Fruit fly (Drosophila melanogaster) whole organism, embryonic: Measurements from ENCODE around the gene CG7550.

Source experiments
- Antp ChIP-seq: fragments of 200-800 bp; sonication (Bioruptor generic); optimal IDR thresholded peaks from 3 replicates; lab custom pipeline; 2016; ENCODE audit warnings: missing biosample characterization, missing genetic modification characterization
- Awh ChIP-seq: fragments of 200-800 bp; sonication (Bioruptor generic); IDR thresholded peaks from 2 replicates; pipeline ENCODE4, ENCODE4 v1.3.6; 2022; ENCODE audit warnings: missing biosample characterization, missing genetic modification characterization
- CG10274 ChIP-seq: fragments of 200-800 bp; sonication (Bioruptor generic); optimal IDR thresholded peaks from 3 replicates; lab custom pipeline; 2017; ENCODE audit warnings: missing biosample characterization, mild to moderate bottlenecking, missing genetic modification characterization
- CG10431 ChIP-seq: fragments of 200-800 bp; sonication (Bioruptor generic); optimal IDR thresholded peaks from 3 replicates; lab custom pipeline; 2018; ENCODE audit warnings: missing biosample characterization, mild to moderate bottlenecking, missing genetic modification characterization
- CG11456 ChIP-seq: fragments of 200-800 bp; sonication (Bioruptor generic); IDR thresholded peaks from 3 replicates; pipeline ENCODE4 v1.3.6; 2022; ENCODE audit warnings: missing biosample characterization, missing genetic modification characterization
- CG12104 ChIP-seq: fragments of 200-800 bp; sonication (Bioruptor generic); optimal IDR thresholded peaks from 3 replicates; lab custom pipeline; 2016; ENCODE audit warnings: missing biosample characterization, missing genetic modification characterization
- CG12659 ChIP-seq: fragments of 200-800 bp; sonication (Bioruptor generic); optimal IDR thresholded peaks from 3 replicates; lab custom pipeline; 2017; ENCODE audit warnings: mild to moderate bottlenecking, missing biosample characterization, missing genetic modification reagents, missing genetic modification characterization
- CG13624 ChIP-seq: fragments of 200-800 bp; sonication (Bioruptor generic); optimal IDR thresholded peaks from 2 replicates; lab custom pipeline; 2016; ENCODE audit warnings: missing biosample characterization, missing genetic modification characterization
- CG13894 ChIP-seq: fragments of 200-800 bp; sonication (Bioruptor generic); optimal IDR thresholded peaks from 3 replicates; lab custom pipeline; 2018; ENCODE audit warnings: missing biosample characterization, mild to moderate bottlenecking, missing genetic modification characterization, moderate library complexity
- CG15514 ChIP-seq: fragments of 200-800 bp; sonication (Bioruptor generic); optimal IDR thresholded peaks from 3 replicates; lab custom pipeline; 2017; ENCODE audit warnings: missing biosample characterization, missing genetic modification characterization, mild to moderate bottlenecking, moderate library complexity, missing genetic modification reagents
- CG1647 ChIP-seq: fragments of 200-800 bp; sonication (Bioruptor generic); optimal IDR thresholded peaks from 3 replicates; lab custom pipeline; 2016; ENCODE audit warnings: missing biosample characterization, missing genetic modification characterization
- CG18262 ChIP-seq: fragments of 200-800 bp; optimal IDR thresholded peaks from 3 replicates; lab custom pipeline; 2019; ENCODE audit warnings: missing biosample characterization, mild to moderate bottlenecking, missing genetic modification characterization, moderate library complexity
- CG30020 ChIP-seq: fragments of 200-800 bp; optimal IDR thresholded peaks from 2 replicates; lab custom pipeline; 2019; ENCODE audit warnings: missing biosample characterization, mild to moderate bottlenecking, missing genetic modification characterization, moderate library complexity
- CG31224 ChIP-seq: fragments of 200-800 bp; sonication (Bioruptor generic); IDR thresholded peaks from 2 replicates; pipeline ENCODE4 v1.3.6; 2022; ENCODE audit warnings: missing biosample characterization, missing genetic modification characterization
- CG3281 ChIP-seq: fragments of 200-800 bp; sonication (Bioruptor generic); optimal IDR thresholded peaks from 3 replicates; lab custom pipeline; 2017; ENCODE audit warnings: missing biosample characterization, mild to moderate bottlenecking, missing genetic modification characterization
- CG3726 ChIP-seq: fragments of 200-800 bp; sonication (Bioruptor generic); IDR thresholded peaks from 3 replicates; pipeline ENCODE4, ENCODE4 v1.3.6; 2022; ENCODE audit warnings: missing biosample characterization, missing genetic modification characterization
- CG5245 ChIP-seq: fragments of 200-800 bp; sonication (Bioruptor generic); optimal IDR thresholded peaks from 3 replicates; lab custom pipeline; 2016; ENCODE audit warnings: missing biosample characterization, missing genetic modification characterization
- CG5953 ChIP-seq: fragments of 200-800 bp; sonication (Bioruptor generic); IDR thresholded peaks from 2 replicates; pipeline ENCODE4 v1.3.6; 2022; ENCODE audit warnings: missing biosample characterization, missing genetic modification characterization
- CG7372 ChIP-seq: fragments of 200-800 bp; sonication (Bioruptor generic); IDR thresholded peaks from 2 replicates; pipeline ENCODE4 v1.3.6; 2022; ENCODE audit warnings: missing biosample characterization, missing genetic modification characterization
- CG7987 ChIP-seq: fragments of 200-800 bp; sonication (Bioruptor generic); optimal IDR thresholded peaks from 2 replicates; lab custom pipeline; 2018; ENCODE audit warnings: missing biosample characterization, mild to moderate bottlenecking, missing genetic modification characterization, moderate library complexity
- CG9215 ChIP-seq: fragments of 200-800 bp; sonication (Bioruptor generic); IDR thresholded peaks from 2 replicates; pipeline ENCODE4 v1.3.6; 2022; ENCODE audit warnings: missing biosample characterization, missing genetic modification characterization
- CG9437 ChIP-seq: fragments of 200-800 bp; sonication (Bioruptor generic); optimal IDR thresholded peaks from 2 replicates; lab custom pipeline; 2018; ENCODE audit warnings: missing biosample characterization, mild to moderate bottlenecking, missing genetic modification characterization
- CG9609 ChIP-seq: fragments of 200-800 bp; sonication (Bioruptor generic); optimal IDR thresholded peaks from 3 replicates; lab custom pipeline; 2016; ENCODE audit warnings: missing biosample characterization, missing genetic modification characterization
- CG9876 ChIP-seq: fragments of 200-800 bp; sonication (Bioruptor generic); optimal IDR thresholded peaks from 2 replicates; lab custom pipeline; 2016; ENCODE audit warnings: missing biosample characterization, missing genetic modification characterization
- Deaf1 ChIP-seq: fragments of 200-800 bp; optimal IDR thresholded peaks from 3 replicates; lab custom pipeline; 2019; ENCODE audit warnings: missing biosample characterization, mild to moderate bottlenecking, missing genetic modification characterization, moderate library complexity
- Dip3 ChIP-seq: fragments of 200-800 bp; sonication (Bioruptor generic); optimal IDR thresholded peaks from 3 replicates; lab custom pipeline; 2016; ENCODE audit warnings: missing biosample characterization, missing genetic modification characterization
- Dp ChIP-seq: fragments of 200-800 bp; sonication (Bioruptor generic); optimal IDR thresholded peaks from 2 replicates; lab custom pipeline; 2018; ENCODE audit warnings: missing biosample characterization, mild to moderate bottlenecking, missing genetic modification characterization, moderate library complexity
- HLH54F ChIP-seq: fragments of 200-800 bp; sonication (Bioruptor generic); optimal IDR thresholded peaks from 3 replicates; lab custom pipeline; 2016; ENCODE audit warnings: missing biosample characterization, missing genetic modification characterization
- HmgZ ChIP-seq: fragments of 200-800 bp; sonication (Bioruptor generic); optimal IDR thresholded peaks from 2 replicates; lab custom pipeline; 2018; ENCODE audit warnings: missing biosample characterization, mild to moderate bottlenecking, missing genetic modification characterization
- Kr ChIP-seq: fragments of 200-800 bp; sonication (Bioruptor generic); optimal IDR thresholded peaks from 2 replicates; lab custom pipeline; 2017; ENCODE audit warnings: missing biosample characterization, mild to moderate bottlenecking, missing genetic modification characterization
- Lim3 ChIP-seq: fragments of 200-800 bp; sonication (Bioruptor generic); IDR thresholded peaks from 2 replicates; pipeline ENCODE4 v1.3.6; 2022; ENCODE audit warnings: missing biosample characterization, missing genetic modification characterization
- MBD-R2 ChIP-seq: fragments of 200-800 bp; sonication (Bioruptor generic); IDR thresholded peaks from 2 replicates; pipeline ENCODE4 v1.3.6; 2022; ENCODE audit warnings: missing biosample characterization, missing genetic modification characterization
- Poxn ChIP-seq: fragments of 200-800 bp; sonication (Bioruptor generic); IDR thresholded peaks from 2 replicates; pipeline ENCODE4 v1.3.6; 2022; ENCODE audit warnings: missing biosample characterization, missing genetic modification characterization
- Six4 ChIP-seq: fragments of 200-800 bp; sonication (Bioruptor generic); optimal IDR thresholded peaks from 2 replicates; lab custom pipeline; 2016; ENCODE audit warnings: missing biosample characterization, missing genetic modification characterization
- ab ChIP-seq: fragments of 200-800 bp; sonication (Bioruptor generic); optimal IDR thresholded peaks from 2 replicates; lab custom pipeline; 2016; ENCODE audit warnings: missing biosample characterization, missing genetic modification characterization
- bbx ChIP-seq: fragments of 200-800 bp; sonication (Bioruptor generic); IDR thresholded peaks from 2 replicates; pipeline ENCODE4 v1.3.6; 2022; ENCODE audit warnings: missing biosample characterization, missing genetic modification characterization; ENCODE audit not compliant: partially characterized antibody
- crc ChIP-seq: fragments of 200-800 bp; sonication (Bioruptor generic); optimal IDR thresholded peaks from 2 replicates; lab custom pipeline; 2016; ENCODE audit warnings: missing biosample characterization, missing genetic modification characterization
- da ChIP-seq: fragments of 200-800 bp; sonication (Bioruptor generic); optimal IDR thresholded peaks from 2 replicates; lab custom pipeline; 2016; ENCODE audit warnings: missing biosample characterization, missing genetic modification characterization
- dmrt99B ChIP-seq: fragments of 200-800 bp; sonication (Bioruptor generic); optimal IDR thresholded peaks from 2 replicates; lab custom pipeline; 2018; ENCODE audit warnings: missing biosample characterization, mild to moderate bottlenecking, missing genetic modification characterization, moderate library complexity
- fd96Cb ChIP-seq: fragments of 200-800 bp; sonication (Bioruptor generic); optimal IDR thresholded peaks from 2 replicates; lab custom pipeline; 2018; ENCODE audit warnings: missing biosample characterization, mild to moderate bottlenecking, missing genetic modification characterization, moderate library complexity
- ind ChIP-seq: fragments of 200-800 bp; sonication (Bioruptor generic); optimal IDR thresholded peaks from 3 replicates; lab custom pipeline; 2016; ENCODE audit warnings: missing biosample characterization, missing genetic modification characterization
- jigr1 ChIP-seq: fragments of 200-800 bp; sonication (Bioruptor generic); IDR thresholded peaks from 3 replicates; pipeline ENCODE4 v1.3.6; 2022; ENCODE audit warnings: missing biosample characterization, missing genetic modification characterization
- jumu ChIP-seq: fragments of 200-800 bp; sonication (Bioruptor generic); optimal IDR thresholded peaks from 3 replicates; lab custom pipeline; 2016; ENCODE audit warnings: missing biosample characterization, missing genetic modification characterization
- pb ChIP-seq: fragments of 200-800 bp; sonication (Bioruptor generic); optimal IDR thresholded peaks from 3 replicates; lab custom pipeline; 2016; ENCODE audit warnings: missing biosample characterization, missing genetic modification characterization
- repo ChIP-seq: fragments of 200-800 bp; sonication (Bioruptor generic); optimal IDR thresholded peaks from 2 replicates; lab custom pipeline; 2016; ENCODE audit warnings: missing biosample characterization, missing genetic modification characterization
- slp2 ChIP-seq: fragments of 200-800 bp; sonication (Bioruptor generic); optimal IDR thresholded peaks from 2 replicates; lab custom pipeline; 2016; ENCODE audit warnings: missing biosample characterization, missing genetic modification characterization
- sqz ChIP-seq: fragments of 200-800 bp; sonication (Bioruptor generic); optimal IDR thresholded peaks from 3 replicates; lab custom pipeline; 2018; ENCODE audit warnings: missing biosample characterization, mild to moderate bottlenecking, missing genetic modification characterization
- tio ChIP-seq: fragments of 200-800 bp; sonication (Bioruptor generic); optimal IDR thresholded peaks from 2 replicates; lab custom pipeline; 2017; ENCODE audit warnings: missing biosample characterization, missing genetic modification characterization, inconsistent platforms
- tll ChIP-seq, 2 experiments: fragments of 200-800 bp in 1 of 2; fragments of >200 bp in 1 of 2; sonication (Bioruptor generic) in 1 of 2; optimal IDR thresholded peaks; 2 replicates each; lab custom pipeline; 2017 to 2019; ENCODE audit warnings: missing biosample characterization in 2 of 2, missing genetic modification characterization in 2 of 2, mild to moderate bottlenecking in 1 of 2, moderate library complexity in 1 of 2
- trh ChIP-seq: fragments of 200-800 bp; sonication (Bioruptor generic); optimal IDR thresholded peaks from 2 replicates; lab custom pipeline; 2016; ENCODE audit warnings: missing biosample characterization, missing genetic modification characterization
- usp ChIP-seq: fragments of >200 bp; optimal IDR thresholded peaks from 2 replicates; lab custom pipeline; 2017; ENCODE audit warnings: missing biosample characterization, missing genetic modification characterization
- zfh1 ChIP-seq: fragments of 200-800 bp; sonication (Bioruptor generic); IDR thresholded peaks from 3 replicates; pipeline ENCODE4 v1.3.6; 2022; ENCODE audit warnings: missing biosample characterization, missing genetic modification characterization

Gene CG7550

DNA sequence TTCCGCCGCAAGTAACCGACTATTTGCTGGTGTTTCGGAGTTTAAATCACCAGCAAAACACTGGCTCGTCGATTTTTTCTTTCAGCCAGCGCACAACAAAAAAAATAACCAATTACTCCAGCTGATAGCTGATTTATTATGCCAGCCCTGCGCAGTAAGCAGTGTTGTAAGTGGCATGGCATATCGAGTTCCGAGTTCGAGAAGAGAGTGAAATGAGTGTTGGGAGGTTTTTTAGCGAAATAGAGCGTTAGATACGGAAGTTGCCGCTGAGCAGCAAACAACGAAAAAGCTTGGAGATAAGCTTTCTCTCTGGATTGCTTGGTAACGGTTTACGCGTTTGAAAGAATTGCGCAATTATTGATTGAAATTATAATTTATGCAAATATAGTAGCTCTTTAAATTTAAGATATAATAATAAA is 32.7 kb downstream of the CG7550 start, which contains the start of gene CG7565 (continued):
- TF ChIP-seq Lim3 (GFP tag; lab: Robert Waterston, UW) (no peak), MBD-R2 (GFP tag; lab: Robert Waterston, UW) (peak; percentile 74), Antp (GFP tag; lab: Kevin White, UChicago) (peak; percentile 45), Dip3 (peak; percentile 51), repo (GFP tag; lab: Kevin White, UChicago) (no peak), HmgZ (tag; lab: Kevin White, UChicago) (peak; percentile 70), pb (GFP tag; lab: Kevin White, UChicago) (no peak), Six4 (no peak), Poxn (no peak), Dp (GFP tag; lab: Kevin White, UChicago) (peak; percentile 38), ind (GFP tag; lab: Kevin White, UChicago) (peak; percentile 44), CG13624 (GFP tag; lab: Kevin White, UChicago) (peak; percentile 62), CG3726 (GFP tag; lab: Robert Waterston, UW) (no peak), CG5953 (GFP tag; lab: Robert Waterston, UW) (no peak), jumu (GFP tag; lab: Kevin White, UChicago) (peak; percentile 12), CG31224 (GFP tag; lab: Robert Waterston, UW) (no peak), HLH54F (peak; percentile 55), da (no peak), Awh (GFP tag; lab: Robert Waterston, UW) (no peak), bbx (GFP tag; lab: Robert Waterston, UW) (peak; percentile 59; the same call in 1 of the 2 replicates), CG18262 (tag; lab: Kevin White, UChicago) (peak; percentile 14), crc (peak; percentile 9), CG1647 (peak; percentile 26), sqz (GFP tag; lab: Kevin White, UChicago) (peak; percentile 77), Kr (GFP tag; lab: Kevin White, UChicago) (no peak), usp (GFP tag; lab: Kevin White, UChicago) (no peak), CG30020 (tag; lab: Kevin White, UChicago) (no peak), slp2 (no peak), CG13894 (peak; percentile 30), CG12659 (GFP tag; lab: Kevin White, UChicago) (peak; percentile 69), CG3281 (GFP tag; lab: Kevin White, UChicago) (peak; percentile 66), CG9215 (GFP tag; lab: Robert Waterston, UW) (no peak), fd96Cb (tag; lab: Kevin White, UChicago) (no peak), jigr1 (no peak), CG9437 (GFP tag; lab: Kevin White, UChicago) (no peak), tll (GFP tag; optimal IDR thresholded peaks at IDR 0.05; lab: Kevin White, UChicago) (peak in 1 of 2 experiments; percentile 17), CG10274 (GFP tag; lab: Kevin White, UChicago) (no peak), dmrt99B (tag; lab: Kevin White, UChicago) (no peak), CG5245 (GFP tag; lab: Kevin White, UChicago) (no peak), tio (GFP tag; lab: Kevin White, UChicago) (no peak), zfh1 (GFP tag; lab: Robert Waterston, UW) (peak; percentile 21; the same call in 1 of the 3 replicates), CG12104 (GFP tag; lab: Kevin White, UChicago) (peak; percentile 11), CG9609 (peak; percentile 16), ab (GFP tag; lab: Kevin White, UChicago) (no peak), Deaf1 (peak; percentile 36), trh (GFP tag; lab: Kevin White, UChicago) (no peak), CG9876 (GFP tag; lab: Kevin White, UChicago) (no peak), CG11456 (GFP tag; lab: Robert Waterston, UW) (peak; percentile 59; the same call in 2 of the 3 replicates), CG7987 (GFP tag; lab: Kevin White, UChicago) (peak; percentile 63), CG15514 (GFP tag; lab: Kevin White, UChicago) (peak; percentile 88), CG10431 (GFP tag; lab: Kevin White, UChicago) (no peak), CG7372 (GFP tag; lab: Robert Waterston, UW) (no peak)
